Worm (Caenorhabditis elegans): Measurements from ENCODE around the gene Y43F8B.17.

DNA sequence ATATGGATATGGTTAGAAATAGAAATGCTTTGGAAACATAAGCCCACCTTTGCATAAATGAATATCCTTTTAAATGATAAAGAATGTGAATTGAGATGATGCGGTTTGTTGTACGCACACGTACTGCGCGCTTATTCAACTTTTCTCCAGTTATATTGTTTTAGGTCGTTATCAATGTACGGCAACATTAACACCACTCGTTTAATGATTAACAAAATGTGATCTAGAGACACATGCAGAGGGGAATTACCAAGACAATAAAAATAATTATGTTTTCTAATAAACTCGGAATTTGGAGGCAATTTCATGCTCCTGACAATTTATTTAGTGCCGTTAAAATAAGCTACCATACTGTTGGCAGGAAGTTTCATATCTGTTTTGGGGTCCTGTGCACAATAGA is 39.1 kb upstream of the Y43F8B.17 start, which contains the start of gene M04C3.1:
- TF ChIP-seq ama-1 (optimal IDR thresholded peaks at IDR 0.05) (no peak), hnd-1 (tag; optimal IDR thresholded peaks at IDR 0.05) (no peak), flt-1 (GFP tag; IDR thresholded peaks at IDR 0.05) (no peak), tbx-11 (GFP tag; IDR thresholded peaks at IDR 0.05) (no peak), ets-7 (tag; optimal IDR thresholded peaks at IDR 0.05) (no peak), scrt-1 (GFP tag; IDR thresholded peaks at IDR 0.05) (no peak)

Data from whole organism, early embryonic.